Worm (Caenorhabditis elegans): ENCODE results near the gene drr-2.

DNA sequence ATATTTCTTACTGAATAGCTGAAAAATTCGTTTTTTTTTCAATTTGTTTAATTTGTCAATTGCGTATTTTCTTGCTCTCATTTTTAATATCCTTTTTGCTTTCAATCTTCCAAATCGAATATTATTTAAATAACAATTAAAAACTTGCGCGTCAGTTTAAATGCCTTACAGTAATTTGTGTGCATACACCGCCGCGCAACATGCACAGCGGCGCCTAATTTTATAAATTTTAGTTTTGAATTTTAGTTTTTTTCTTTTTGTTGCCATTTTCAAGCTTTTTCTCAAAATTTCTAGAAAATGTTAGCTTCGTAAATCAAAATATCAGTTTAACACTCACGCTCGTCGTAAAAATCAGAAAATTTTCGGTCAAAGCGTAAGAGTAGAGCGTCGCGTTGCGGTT lies 39.9 kb upstream of the drr-2 start:
- TF ChIP-seq him-1 (tag; optimal IDR thresholded peaks at IDR 0.05): no peak
- no peak for TF ChIP-seq nhr-90 (tag; optimal IDR thresholded peaks at IDR 0.05)
- no peak for TF ChIP-seq nhr-27 (tag; optimal IDR thresholded peaks at IDR 0.05)
- peak; percentile 36 for TF ChIP-seq snpc-1.3 (tag; optimal IDR thresholded peaks at IDR 0.05; ENCODE audit: insufficient read depth)
